Worm (Caenorhabditis elegans): Measurements from ENCODE around the gene F25H8.2.

- TF ChIP-seq ceh-9 (tag; optimal IDR thresholded peaks at IDR 0.05) (no peak), ztf-11 (tag; optimal IDR thresholded peaks at IDR 0.05) (no peak), fkh-10 (GFP tag; optimal IDR thresholded peaks at IDR 0.05) (no peak), pha-4 (tag; optimal IDR thresholded peaks at IDR 0.05) (no peak), nhr-25 (tag; optimal IDR thresholded peaks at IDR 0.05) (no peak), R02D3.7 (tag; optimal IDR thresholded peaks at IDR 0.05) (no peak), zag-1 (tag; optimal IDR thresholded peaks at IDR 0.05) (no peak), sea-2 (GFP tag; optimal IDR thresholded peaks at IDR 0.05) (no peak), nhr-77 (tag; optimal IDR thresholded peaks at IDR 0.05) (no peak), ceh-28 (tag; optimal IDR thresholded peaks at IDR 0.05) (no peak), nhr-23 (tag; optimal IDR thresholded peaks at IDR 0.05) (no peak), aly-2 (tag; optimal IDR thresholded peaks at IDR 0.05) (no peak)
Observed at ce11 chrIV:9889857-9890256, 42.2 kb upstream of the F25H8.2 start, which contains the start of gene ttbk-3.
